Worm (Caenorhabditis elegans) whole organism, midembryonic: ENCODE results near the gene coa-1.

Experiments used
- T22C8.4 ChIP-seq: fragments of 200-800 bp; sonication (Bioruptor generic); IDR thresholded peaks from 2 replicates; pipeline ENCODE4 v1.3.6; 2022; ENCODE audit warnings: missing genetic modification characterization, missing compliant biosample characterization
- cog-1 ChIP-seq: sonication (generic microtip); optimal IDR thresholded peaks from 2 replicates; lab custom pipeline; 2016; ENCODE audit warnings: missing genetic modification characterization, missing compliant biosample characterization
- flt-1 ChIP-seq: fragments of 200-800 bp; sonication (Bioruptor generic); IDR thresholded peaks from 2 replicates; pipeline ENCODE4 v1.3.6; 2022; ENCODE audit warnings: missing genetic modification characterization, missing compliant biosample characterization
- klf-2 ChIP-seq: fragments of 200-800 bp; sonication (Bioruptor generic); conservative IDR thresholded peaks from 2 replicates; pipeline ENCODE4 v1.3.6; 2022; ENCODE audit warnings: missing genetic modification reagents, missing genetic modification characterization, missing compliant biosample characterization
- med-1 ChIP-seq: sonication (generic microtip); optimal IDR thresholded peaks from 2 replicates; lab custom pipeline; 2017; ENCODE audit warnings: missing genetic modification characterization, mild to moderate bottlenecking, missing compliant biosample characterization, antibody characterized with exemption, missing genetic modification reagents; ENCODE audit not compliant: insufficient read depth
- ref-1 ChIP-seq: fragments of 200-800 bp; sonication (Bioruptor generic); conservative IDR thresholded peaks from 2 replicates; pipeline ENCODE4 v1.3.6; 2022; ENCODE audit warnings: missing genetic modification reagents, missing genetic modification characterization, missing compliant biosample characterization
- tab-1 ChIP-seq: fragments of 200-800 bp; sonication (Bioruptor generic); IDR thresholded peaks from 2 replicates; pipeline ENCODE4 v1.3.6; 2022; ENCODE audit warnings: missing genetic modification characterization, missing compliant biosample characterization
- ztf-23 ChIP-seq: fragments of 200-800 bp; sonication (Bioruptor generic); IDR thresholded peaks from 2 replicates; pipeline ENCODE4 v1.3.6; 2022; ENCODE audit warnings: missing genetic modification reagents, missing genetic modification characterization, missing compliant biosample characterization
- ztf-29 ChIP-seq: fragments of 200-800 bp; sonication (Bioruptor generic); IDR thresholded peaks from 2 replicates; pipeline ENCODE4 v1.3.6; 2022; ENCODE audit warnings: missing genetic modification reagents, missing genetic modification characterization, missing compliant biosample characterization

DNA sequence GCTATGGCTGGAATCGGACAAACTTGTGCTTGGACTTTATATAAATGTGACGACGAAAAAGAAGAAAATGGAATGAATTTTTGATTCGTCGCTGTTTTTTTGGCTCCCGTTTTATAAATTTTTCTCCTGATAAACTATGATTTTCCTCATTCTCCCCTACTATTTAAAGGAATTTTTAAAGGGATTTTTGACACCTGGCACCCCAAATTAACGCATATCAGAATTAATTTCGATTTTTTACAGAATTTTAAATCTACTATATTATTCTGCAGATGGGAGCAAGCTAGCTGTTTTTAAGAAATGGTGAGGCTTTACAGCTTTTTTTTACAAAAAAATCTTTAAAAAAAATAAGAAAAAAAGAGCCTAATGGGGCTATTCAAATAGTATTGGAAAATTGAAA, at the start of gene coa-1:
- TF ChIP-seq cog-1 (tag; lab: Kevin White, UChicago) (no peak), klf-2 (no peak), T22C8.4 (no peak), flt-1 (GFP tag; lab: Robert Waterston, UW) (no peak), ztf-23 (GFP tag; lab: Robert Waterston, UW) (no peak), tab-1 (GFP tag; lab: Robert Waterston, UW) (no peak), ztf-29 (no peak), ref-1 (GFP tag; lab: Robert Waterston, UW) (no peak), med-1 (GFP tag; lab: Kevin White, UChicago) (no peak)
